Fruit fly (Drosophila melanogaster): ENCODE results near the gene Rheb.

The Rheb gene

dm6 chr3R:5615484-5615883 is 46.8 kb downstream of the Rheb start:
- TF ChIP-seq CG8478 (optimal IDR thresholded peaks at IDR 0.05), result no peak
- TF ChIP-seq usp (GFP tag; optimal IDR thresholded peaks at IDR 0.05), result no peak
- no peak for TF ChIP-seq psq (optimal IDR thresholded peaks at IDR 0.05)
- TF ChIP-seq Dll (optimal IDR thresholded peaks at IDR 0.05), result no peak
- TF ChIP-seq pan (optimal IDR thresholded peaks at IDR 0.05), result no peak
- no peak for TF ChIP-seq EcR (GFP tag; optimal IDR thresholded peaks at IDR 0.05)

dm6 chr3R:5617923-5618623 is 49.4 kb downstream of the Rheb start:
- TF ChIP-seq CG8478 (optimal IDR thresholded peaks at IDR 0.05) (no peak), EcR (GFP tag; optimal IDR thresholded peaks at IDR 0.05) (no peak), pan (optimal IDR thresholded peaks at IDR 0.05) (no peak), psq (optimal IDR thresholded peaks at IDR 0.05) (no peak), usp (GFP tag; optimal IDR thresholded peaks at IDR 0.05) (no peak), Dll (optimal IDR thresholded peaks at IDR 0.05) (no peak)
